Fruit fly (Drosophila melanogaster) whole organism, embryonic: Measurements from ENCODE around the gene stumps.
A peak's percentile ranks its signal among the peaks of the same experiment; 100 is the strongest.

ENCODE experiments used
- Ada2b ChIP-seq: fragments of 200-800 bp; sonication (Bioruptor generic); IDR thresholded peaks from 2 replicates; pipeline ENCODE4 v1.3.6; 2022; ENCODE audit warnings: missing biosample characterization, missing genetic modification characterization
- Asciz ChIP-seq: fragments of 200-800 bp; sonication (Bioruptor generic); optimal IDR thresholded peaks from 2 replicates; lab custom pipeline; 2017; ENCODE audit warnings: missing biosample characterization, mild to moderate bottlenecking, missing genetic modification characterization, missing genetic modification reagents
- CG11247 ChIP-seq: fragments of 200-800 bp; sonication (Bioruptor generic); IDR thresholded peaks from 2 replicates; pipeline ENCODE4 v1.3.6; 2022; ENCODE audit warnings: missing biosample characterization, missing genetic modification characterization
- CG11696 ChIP-seq: fragments of 200-800 bp; sonication (Bioruptor generic); IDR thresholded peaks from 2 replicates; pipeline ENCODE4 v1.3.6; 2022; ENCODE audit warnings: missing biosample characterization, missing genetic modification characterization
- CG12155 ChIP-seq: fragments of 200-800 bp; sonication (Bioruptor generic); optimal IDR thresholded peaks from 3 replicates; lab custom pipeline; 2016; ENCODE audit warnings: missing biosample characterization, missing genetic modification characterization
- CG12299 ChIP-seq: fragments of 200-800 bp; sonication (Bioruptor generic); optimal IDR thresholded peaks from 2 replicates; lab custom pipeline; 2018; ENCODE audit warnings: missing biosample characterization, mild to moderate bottlenecking, missing genetic modification characterization
- CG12659 ChIP-seq: fragments of 200-800 bp; sonication (Bioruptor generic); optimal IDR thresholded peaks from 3 replicates; lab custom pipeline; 2017; ENCODE audit warnings: mild to moderate bottlenecking, missing biosample characterization, missing genetic modification reagents, missing genetic modification characterization
- CG12744 ChIP-seq: fragments of 200-800 bp; sonication (Bioruptor generic); optimal IDR thresholded peaks from 2 replicates; lab custom pipeline; 2016; ENCODE audit warnings: missing biosample characterization, missing genetic modification characterization
- CG17802 ChIP-seq: fragments of 200-800 bp; sonication (Bioruptor generic); optimal IDR thresholded peaks from 2 replicates; lab custom pipeline; 2018; ENCODE audit warnings: missing biosample characterization, mild to moderate bottlenecking, missing genetic modification characterization, moderate library complexity
- CG18011 ChIP-seq: fragments of 200-800 bp; sonication (Bioruptor generic); optimal IDR thresholded peaks from 2 replicates; lab custom pipeline; 2017; ENCODE audit warnings: missing biosample characterization, missing genetic modification characterization, mild to moderate bottlenecking, moderate library complexity, missing genotype
- CG34224 ChIP-seq: fragments of 200-800 bp; sonication (Bioruptor generic); IDR thresholded peaks from 3 replicates; pipeline ENCODE4 v1.3.6; 2022; ENCODE audit warnings: missing biosample characterization, missing genetic modification characterization; ENCODE audit not compliant: partially characterized antibody
- CG3838 ChIP-seq: fragments of 200-800 bp; sonication (Bioruptor generic); optimal IDR thresholded peaks from 3 replicates; lab custom pipeline; 2016; ENCODE audit warnings: missing biosample characterization, missing genetic modification characterization
- CG42726 ChIP-seq: fragments of 200-800 bp; sonication (Bioruptor generic); IDR thresholded peaks from 2 replicates; pipeline ENCODE4 v1.3.6; 2022; ENCODE audit warnings: missing biosample characterization, missing genetic modification characterization; ENCODE audit not compliant: partially characterized antibody
- CG7372 ChIP-seq: fragments of 200-800 bp; sonication (Bioruptor generic); IDR thresholded peaks from 2 replicates; pipeline ENCODE4 v1.3.6; 2022; ENCODE audit warnings: missing biosample characterization, missing genetic modification characterization
- CG8290 ChIP-seq, 3 experiments: fragments of 200-800 bp; sonication (Bioruptor generic); optimal IDR thresholded peaks; 2 replicates each; lab custom pipeline; 2016 to 2019; ENCODE audit warnings: missing biosample characterization in 3 of 3, missing genetic modification characterization in 3 of 3, mild to moderate bottlenecking in 2 of 3, moderate library complexity in 1 of 3
- CG8478 ChIP-seq: fragments of >200 bp; optimal IDR thresholded peaks from 2 replicates; lab custom pipeline; 2018
- CG8924 ChIP-seq: fragments of 200-800 bp; optimal IDR thresholded peaks from 3 replicates; lab custom pipeline; 2019; ENCODE audit warnings: missing biosample characterization, mild to moderate bottlenecking, missing genetic modification characterization, moderate library complexity
- CG9797 ChIP-seq: fragments of 200-800 bp; sonication (Bioruptor generic); optimal IDR thresholded peaks from 3 replicates; lab custom pipeline; 2018; ENCODE audit warnings: missing biosample characterization, mild to moderate bottlenecking, missing genetic modification characterization
- CG9817 ChIP-seq: fragments of 200-800 bp; sonication (Bioruptor generic); optimal IDR thresholded peaks from 2 replicates; lab custom pipeline; 2018; ENCODE audit warnings: missing biosample characterization, mild to moderate bottlenecking, missing genetic modification characterization, moderate library complexity
- Chrac-16 ChIP-seq: fragments of 200-800 bp; sonication (Bioruptor generic); optimal IDR thresholded peaks from 3 replicates; lab custom pipeline; 2016; ENCODE audit warnings: missing biosample characterization, missing genetic modification characterization
- CrebB ChIP-seq: fragments of 200-800 bp; sonication (Bioruptor generic); optimal IDR thresholded peaks from 3 replicates; lab custom pipeline; 2018; ENCODE audit warnings: missing biosample characterization, mild to moderate bottlenecking, missing genetic modification characterization
- Dref ChIP-seq: fragments of 200-800 bp; sonication (Bioruptor generic); IDR thresholded peaks from 2 replicates; pipeline ENCODE4 v1.3.6; 2022; ENCODE audit warnings: missing biosample characterization, missing genetic modification characterization
- Ets65A ChIP-seq: fragments of 200-800 bp; sonication (Bioruptor generic); peaks from one replicate; lab custom pipeline; 2016; ENCODE audit warnings: missing biosample characterization, missing genetic modification characterization
- Fer3 ChIP-seq: fragments of 200-800 bp; sonication (Bioruptor generic); optimal IDR thresholded peaks from 2 replicates; lab custom pipeline; 2018; ENCODE audit warnings: missing biosample characterization, mild to moderate bottlenecking, missing genetic modification characterization, moderate library complexity
- HLH54F ChIP-seq: fragments of 200-800 bp; sonication (Bioruptor generic); optimal IDR thresholded peaks from 3 replicates; lab custom pipeline; 2016; ENCODE audit warnings: missing biosample characterization, missing genetic modification characterization
- Hand ChIP-seq: fragments of 200-800 bp; sonication (Bioruptor generic); optimal IDR thresholded peaks from 2 replicates; lab custom pipeline; 2017; ENCODE audit warnings: mild to moderate bottlenecking, missing biosample characterization, missing genetic modification reagents, missing genetic modification characterization
- MBD-R2 ChIP-seq: fragments of 200-800 bp; sonication (Bioruptor generic); IDR thresholded peaks from 2 replicates; pipeline ENCODE4 v1.3.6; 2022; ENCODE audit warnings: missing biosample characterization, missing genetic modification characterization
- Max ChIP-seq: fragments of 200-800 bp; sonication (Bioruptor generic); optimal IDR thresholded peaks from 2 replicates; lab custom pipeline; 2016; ENCODE audit warnings: missing biosample characterization, mild to moderate bottlenecking, missing genetic modification characterization
- NC2α ChIP-seq: fragments of 200-800 bp; sonication (Bioruptor generic); optimal IDR thresholded peaks from 2 replicates; lab custom pipeline; 2016; ENCODE audit warnings: missing biosample characterization, missing genetic modification characterization
- NfI ChIP-seq: fragments of 200-800 bp; sonication (Bioruptor generic); optimal IDR thresholded peaks from 3 replicates; lab custom pipeline; 2018; ENCODE audit warnings: missing biosample characterization, mild to moderate bottlenecking, missing genetic modification characterization, moderate library complexity
- Six4 ChIP-seq: fragments of 200-800 bp; sonication (Bioruptor generic); optimal IDR thresholded peaks from 2 replicates; lab custom pipeline; 2016; ENCODE audit warnings: missing biosample characterization, missing genetic modification characterization
- ap ChIP-seq: fragments of 200-800 bp; sonication (Bioruptor generic); IDR thresholded peaks from 2 replicates; pipeline ENCODE4 v1.3.6; 2022; ENCODE audit warnings: missing biosample characterization, missing genetic modification characterization
- ash1 ChIP-seq: fragments of 200-800 bp; sonication (Bioruptor generic); optimal IDR thresholded peaks from 2 replicates; lab custom pipeline; 2018; ENCODE audit warnings: missing biosample characterization, mild to moderate bottlenecking, missing genetic modification characterization
- bbx ChIP-seq: fragments of 200-800 bp; sonication (Bioruptor generic); IDR thresholded peaks from 2 replicates; pipeline ENCODE4 v1.3.6; 2022; ENCODE audit warnings: missing biosample characterization, missing genetic modification characterization; ENCODE audit not compliant: partially characterized antibody
- chif ChIP-seq, 2 experiments: fragments of 200-800 bp; sonication (Bioruptor generic); optimal IDR thresholded peaks; 3 replicates each; lab custom pipeline; 2016; ENCODE audit warnings: missing biosample characterization in 2 of 2, missing genetic modification characterization in 2 of 2
- croc ChIP-seq: fragments of 200-800 bp; sonication (Bioruptor generic); conservative IDR thresholded peaks from 3 replicates; pipeline ENCODE4 v1.3.6; 2022; ENCODE audit warnings: missing biosample characterization, missing genetic modification characterization
- emc ChIP-seq: fragments of 200-800 bp; sonication (Bioruptor generic); optimal IDR thresholded peaks from 2 replicates; lab custom pipeline; 2016; ENCODE audit warnings: missing biosample characterization, missing genetic modification characterization
- esg ChIP-seq: fragments of 200-800 bp; sonication (Bioruptor generic); conservative IDR thresholded peaks from 2 replicates; pipeline ENCODE4 v1.3.6; 2022; ENCODE audit warnings: missing biosample characterization, missing genetic modification characterization
- eyg ChIP-seq: fragments of 200-800 bp; sonication (Bioruptor generic); optimal IDR thresholded peaks from 3 replicates; lab custom pipeline; 2016; ENCODE audit warnings: missing biosample characterization, missing genetic modification characterization
- gro ChIP-seq: fragments of 200-800 bp; sonication (Bioruptor generic); optimal IDR thresholded peaks from 2 replicates; lab custom pipeline; 2016; ENCODE audit warnings: missing biosample characterization, missing genetic modification characterization
- jigr1 ChIP-seq: fragments of 200-800 bp; sonication (Bioruptor generic); IDR thresholded peaks from 3 replicates; pipeline ENCODE4 v1.3.6; 2022; ENCODE audit warnings: missing biosample characterization, missing genetic modification characterization
- jing ChIP-seq: fragments of 200-800 bp; sonication (Bioruptor generic); optimal IDR thresholded peaks from 2 replicates; lab custom pipeline; 2018; ENCODE audit warnings: missing biosample characterization, mild to moderate bottlenecking, missing genetic modification characterization
- kay ChIP-seq: fragments of 200-800 bp; sonication (Bioruptor generic); optimal IDR thresholded peaks from 2 replicates; lab custom pipeline; 2016; ENCODE audit warnings: missing biosample characterization, missing genetic modification characterization
- org-1 ChIP-seq: fragments of 200-800 bp; sonication (Bioruptor generic); optimal IDR thresholded peaks from 2 replicates; lab custom pipeline; 2017; ENCODE audit warnings: missing biosample characterization, missing genetic modification characterization
- pfk ChIP-seq: fragments of 200-800 bp; sonication (Bioruptor generic); optimal IDR thresholded peaks from 2 replicates; lab custom pipeline; 2018; ENCODE audit warnings: missing biosample characterization, mild to moderate bottlenecking, missing genetic modification characterization, moderate library complexity
- ranshi ChIP-seq: fragments of 200-800 bp; sonication (Bioruptor generic); IDR thresholded peaks from 2 replicates; pipeline ENCODE4 v1.3.6; 2022; ENCODE audit warnings: missing biosample characterization, missing genetic modification characterization
- sqz ChIP-seq: fragments of 200-800 bp; sonication (Bioruptor generic); optimal IDR thresholded peaks from 3 replicates; lab custom pipeline; 2018; ENCODE audit warnings: missing biosample characterization, mild to moderate bottlenecking, missing genetic modification characterization
- tio ChIP-seq: fragments of 200-800 bp; sonication (Bioruptor generic); optimal IDR thresholded peaks from 2 replicates; lab custom pipeline; 2017; ENCODE audit warnings: missing biosample characterization, missing genetic modification characterization, inconsistent platforms
- twi ChIP-seq: fragments of 200-800 bp; optimal IDR thresholded peaks from 2 replicates; lab custom pipeline; 2019; ENCODE audit warnings: missing biosample characterization, mild to moderate bottlenecking, missing genetic modification characterization, moderate library complexity
- zfh1 ChIP-seq: fragments of 200-800 bp; sonication (Bioruptor generic); IDR thresholded peaks from 3 replicates; pipeline ENCODE4 v1.3.6; 2022; ENCODE audit warnings: missing biosample characterization, missing genetic modification characterization

Gene stumps

DNA sequence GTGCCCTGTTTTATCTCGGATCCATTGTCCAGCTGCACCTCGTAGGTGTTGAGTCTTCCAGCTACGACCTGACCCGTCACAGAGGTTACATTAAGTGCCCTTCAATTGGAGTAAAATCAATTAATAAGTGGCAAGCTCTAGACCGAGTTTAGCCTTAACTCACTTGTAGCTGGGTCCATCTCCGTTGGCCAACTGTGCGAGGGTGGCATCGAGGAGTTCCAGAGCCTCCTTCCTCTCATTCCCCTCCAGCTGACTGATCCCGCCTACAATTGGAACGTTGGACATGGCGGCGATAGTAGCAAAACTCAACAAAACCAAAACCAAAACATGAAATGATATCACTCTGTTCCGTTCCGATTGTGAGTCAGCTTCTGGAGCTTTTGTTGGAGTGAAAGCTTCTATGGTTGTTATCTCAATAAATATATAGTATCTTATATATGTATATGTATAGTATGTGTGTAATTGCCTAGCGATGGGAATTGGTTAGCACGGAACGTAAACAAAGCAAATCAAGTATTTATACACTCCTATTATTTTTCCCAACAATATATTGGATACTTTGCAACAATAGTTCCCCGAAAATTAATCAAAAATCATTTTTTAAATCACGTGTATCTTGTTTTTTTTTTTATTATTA is 8.4 kb upstream of the stumps start, which contains the start of gene CG8066 (continued):
- TF ChIP-seq CG8290 (GFP tag; optimal IDR thresholded peaks at IDR 0.05; lab: Kevin White, UChicago) (no peak), CG8290 (tag; optimal IDR thresholded peaks at IDR 0.05; lab: Kevin White, UChicago) (peak in 1 of 2 experiments; percentile 0), Chrac-16 (GFP tag; lab: Kevin White, UChicago) (no peak), CG9797 (GFP tag; lab: Kevin White, UChicago) (no peak), Fer3 (tag; lab: Kevin White, UChicago) (peak; percentile 22), Dref (GFP tag; lab: Robert Waterston, UW) (no peak), Asciz (GFP tag; lab: Kevin White, UChicago) (peak; percentile 15), CG12659 (GFP tag; lab: Kevin White, UChicago) (peak; percentile 20), CG9817 (tag; lab: Kevin White, UChicago) (peak; percentile 1), zfh1 (GFP tag; lab: Robert Waterston, UW) (no peak), ap (GFP tag; lab: Robert Waterston, UW) (no peak), jigr1 (GFP tag; lab: Robert Waterston, UW) (no peak), CG3838 (no peak), CG34224 (peak; percentile 17; the same call in 2 of the 3 replicates), jing (GFP tag; lab: Kevin White, UChicago) (no peak), CG12744 (GFP tag; lab: Kevin White, UChicago) (no peak), eyg (no peak), Six4 (GFP tag; lab: Kevin White, UChicago) (no peak), tio (GFP tag; lab: Kevin White, UChicago) (no peak), HLH54F (GFP tag; lab: Kevin White, UChicago) (no peak), CG12299 (tag; lab: Kevin White, UChicago) (peak; percentile 8), CG12155 (GFP tag; lab: Kevin White, UChicago) (no peak), bbx (GFP tag; lab: Robert Waterston, UW) (peak; percentile 48; the same call in 1 of the 2 replicates), kay (GFP tag; lab: Kevin White, UChicago) (peak; percentile 59), gro (GFP tag; lab: Kevin White, UChicago) (no peak), CrebB (no peak), CG42726 (GFP tag; lab: Robert Waterston, UW) (no peak), MBD-R2 (peak; percentile 46; the same call in 1 of the 2 replicates), CG8924 (tag; lab: Kevin White, UChicago) (no peak), Hand (GFP tag; lab: Kevin White, UChicago) (no peak), CG11247 (no peak), pfk (GFP tag; lab: Kevin White, UChicago) (peak; percentile 96), croc (GFP tag; lab: Robert Waterston, UW) (no peak), sqz (GFP tag; lab: Kevin White, UChicago) (no peak), CG7372 (no peak), emc (GFP tag; lab: Kevin White, UChicago) (no peak), CG11696 (GFP tag; lab: Robert Waterston, UW) (no peak), NC2α (GFP tag; lab: Kevin White, UChicago) (no peak), CG8478 (lab: Kevin White, UChicago) (no peak), twi (tag; lab: Kevin White, UChicago) (no peak), CG18011 (peak; percentile 22), org-1 (GFP tag; lab: Kevin White, UChicago) (no peak), esg (GFP tag; lab: Robert Waterston, UW) (no peak), Ada2b (no peak), ranshi (0 out of 2 replicates have a peak, but pooled peaks have one; percentile 15), ash1 (GFP tag; lab: Kevin White, UChicago) (no peak), Max (GFP tag; lab: Kevin White, UChicago) (no peak), Ets65A (GFP tag; lab: Kevin White, UChicago) (peak; percentile 4), CG17802 (tag; lab: Kevin White, UChicago) (no peak), NfI (peak; percentile 4), chif (GFP tag; optimal IDR thresholded peaks at IDR 0.05; lab: Kevin White, UChicago) (no peak)
